Fruit fly (Drosophila melanogaster) whole organism, prepupa: ENCODE results near the gene blot.

Experiments
- Blimp-1 ChIP-seq: fragments of 200-800 bp; sonication (Bioruptor generic); optimal IDR thresholded peaks from 3 replicates; lab custom pipeline; 2017; ENCODE audit warnings: missing biosample characterization, missing genetic modification characterization, mild to moderate bottlenecking, moderate library complexity, missing genetic modification reagents
- CG10631 ChIP-seq: fragments of 200-800 bp; sonication (Bioruptor generic); optimal IDR thresholded peaks from 2 replicates; lab custom pipeline; 2016; ENCODE audit warnings: missing biosample characterization, missing genetic modification characterization
- CG10669 ChIP-seq: fragments of 200-800 bp; sonication (Bioruptor generic); optimal IDR thresholded peaks from 3 replicates; lab custom pipeline; 2018; ENCODE audit warnings: missing biosample characterization, mild to moderate bottlenecking, missing genetic modification characterization, moderate library complexity
- CG11902 ChIP-seq: fragments of 200-800 bp; sonication (Bioruptor generic); optimal IDR thresholded peaks from 3 replicates; lab custom pipeline; 2016; ENCODE audit warnings: missing biosample characterization, missing genetic modification characterization
- CG15336 ChIP-seq: fragments of 200-800 bp; sonication (Bioruptor generic); IDR thresholded peaks from 2 replicates; pipeline ENCODE4 v1.3.6; 2022; ENCODE audit warnings: missing biosample characterization, missing genetic modification characterization
- CG1621 ChIP-seq: fragments of 200-800 bp; sonication (Bioruptor generic); optimal IDR thresholded peaks from 3 replicates; lab custom pipeline; 2018; ENCODE audit warnings: missing biosample characterization, mild to moderate bottlenecking, missing genetic modification characterization
- CG16779 ChIP-seq: fragments of 200-800 bp; sonication (Bioruptor generic); optimal IDR thresholded peaks from 3 replicates; lab custom pipeline; 2017; ENCODE audit warnings: missing biosample characterization, mild to moderate bottlenecking, missing genetic modification characterization
- CG3032 ChIP-seq: fragments of 200-800 bp; optimal IDR thresholded peaks from 2 replicates; lab custom pipeline; 2019; ENCODE audit warnings: missing biosample characterization, mild to moderate bottlenecking, missing genetic modification characterization, moderate library complexity
- CG31627 ChIP-seq: fragments of 200-800 bp; sonication (Bioruptor generic); optimal IDR thresholded peaks from 3 replicates; lab custom pipeline; 2016; ENCODE audit warnings: missing biosample characterization, missing genetic modification characterization
- CG32006 ChIP-seq: fragments of 200-800 bp; sonication (Bioruptor generic); optimal IDR thresholded peaks from 3 replicates; lab custom pipeline; 2017; ENCODE audit warnings: missing biosample characterization, mild to moderate bottlenecking, missing genetic modification characterization
- CG34406 ChIP-seq: fragments of 200-800 bp; sonication (Bioruptor generic); optimal IDR thresholded peaks from 3 replicates; lab custom pipeline; 2016; ENCODE audit warnings: missing biosample characterization, missing genetic modification characterization
- CG3919 ChIP-seq: fragments of 200-800 bp; sonication (Bioruptor generic); optimal IDR thresholded peaks from 3 replicates; lab custom pipeline; 2016; ENCODE audit warnings: missing biosample characterization, missing genetic modification characterization
- CG6163 ChIP-seq: fragments of 200-800 bp; sonication (Bioruptor generic); IDR thresholded peaks from 3 replicates; pipeline ENCODE4 v1.3.6; 2022; ENCODE audit warnings: missing biosample characterization, missing genetic modification characterization
- CG6276 ChIP-seq: fragments of 200-800 bp; sonication (Bioruptor generic); optimal IDR thresholded peaks from 2 replicates; lab custom pipeline; 2017; ENCODE audit warnings: missing biosample characterization, mild to moderate bottlenecking, missing genetic modification characterization
- CG6792 ChIP-seq: fragments of 200-800 bp; sonication (Bioruptor generic); optimal IDR thresholded peaks from 3 replicates; lab custom pipeline; 2016; ENCODE audit warnings: missing biosample characterization, missing genetic modification characterization
- CG7368 ChIP-seq: fragments of 200-800 bp; sonication (Bioruptor generic); optimal IDR thresholded peaks from 3 replicates; lab custom pipeline; 2016; ENCODE audit warnings: missing biosample characterization, missing genetic modification characterization
- CG8119 ChIP-seq: fragments of 200-800 bp; sonication (Bioruptor generic); IDR thresholded peaks from 3 replicates; pipeline ENCODE4 v1.3.6; 2022; ENCODE audit warnings: missing biosample characterization, missing genetic modification characterization
- CG8319 ChIP-seq: fragments of 200-800 bp; sonication (Bioruptor generic); optimal IDR thresholded peaks from 3 replicates; lab custom pipeline; 2016; ENCODE audit warnings: missing biosample characterization, missing genetic modification characterization
- CG8632 ChIP-seq: fragments of 200-800 bp; sonication (Bioruptor generic); optimal IDR thresholded peaks from 3 replicates; lab custom pipeline; 2016; ENCODE audit warnings: missing biosample characterization, missing genetic modification characterization
- CG9139 ChIP-seq: fragments of 200-800 bp; sonication (Bioruptor generic); optimal IDR thresholded peaks from 3 replicates; lab custom pipeline; 2017; ENCODE audit warnings: missing biosample characterization, mild to moderate bottlenecking, missing genetic modification characterization
- Eip78C ChIP-seq: fragments of 200-800 bp; sonication (Bioruptor generic); peaks from one replicate; lab custom pipeline; 2016; ENCODE audit warnings: missing biosample characterization, missing genetic modification characterization
- Eip93F ChIP-seq: fragments of 200-800 bp; sonication (Bioruptor generic); optimal IDR thresholded peaks from 2 replicates; lab custom pipeline; 2016; ENCODE audit warnings: missing biosample characterization, mild to moderate bottlenecking, missing genetic modification characterization
- Ets21C ChIP-seq: fragments of 200-800 bp; sonication (Bioruptor generic); optimal IDR thresholded peaks from 3 replicates; lab custom pipeline; 2016; ENCODE audit warnings: missing biosample characterization, missing genetic modification characterization
- Ets96B ChIP-seq: fragments of 200-800 bp; optimal IDR thresholded peaks from 2 replicates; lab custom pipeline; 2019; ENCODE audit warnings: missing biosample characterization, mild to moderate bottlenecking, missing genetic modification characterization, moderate library complexity
- Gug ChIP-seq: fragments of 200-800 bp; sonication (Bioruptor generic); IDR thresholded peaks from 2 replicates; pipeline ENCODE4 v1.3.6; 2022; ENCODE audit warnings: missing biosample characterization, missing genetic modification characterization
- Hr38 ChIP-seq: sonication (Bioruptor generic); optimal IDR thresholded peaks from 2 replicates; lab custom pipeline; 2016; ENCODE audit warnings: missing biosample characterization, missing genetic modification characterization
- Hr39 ChIP-seq: fragments of 200-800 bp; sonication (Bioruptor generic); optimal IDR thresholded peaks from 2 replicates; lab custom pipeline; 2016; ENCODE audit warnings: missing biosample characterization, missing genetic modification characterization
- Hr4 ChIP-seq: fragments of 200-800 bp; sonication (Bioruptor generic); optimal IDR thresholded peaks from 3 replicates; lab custom pipeline; 2016; ENCODE audit warnings: missing biosample characterization, missing genetic modification characterization
- Lpt ChIP-seq: fragments of 200-800 bp; sonication (Bioruptor generic); optimal IDR thresholded peaks from 3 replicates; lab custom pipeline; 2016; ENCODE audit warnings: missing biosample characterization, missing genetic modification characterization
- Met ChIP-seq: fragments of 200-800 bp; sonication (Bioruptor generic); optimal IDR thresholded peaks from 3 replicates; lab custom pipeline; 2016; ENCODE audit warnings: missing biosample characterization, missing genetic modification characterization
- OdsH ChIP-seq: fragments of 200-800 bp; sonication (Bioruptor generic); optimal IDR thresholded peaks from 3 replicates; lab custom pipeline; 2016; ENCODE audit warnings: missing biosample characterization, missing genetic modification characterization
- Smox ChIP-seq: fragments of 200-800 bp; sonication (Bioruptor generic); optimal IDR thresholded peaks from 3 replicates; lab custom pipeline; 2016; ENCODE audit warnings: missing biosample characterization, missing genetic modification characterization
- Sox102F ChIP-seq: fragments of 200-800 bp; sonication (Bioruptor generic); optimal IDR thresholded peaks from 2 replicates; lab custom pipeline; 2016; ENCODE audit warnings: missing biosample characterization, mild to moderate bottlenecking, missing genetic modification characterization
- Sox14 ChIP-seq: fragments of 200-800 bp; sonication (Bioruptor generic); optimal IDR thresholded peaks from 3 replicates; lab custom pipeline; 2016; ENCODE audit warnings: missing biosample characterization, missing genetic modification characterization
- Sox15 ChIP-seq: fragments of 200-800 bp; sonication (Bioruptor generic); optimal IDR thresholded peaks from 3 replicates; lab custom pipeline; 2016; ENCODE audit warnings: missing biosample characterization, missing genetic modification characterization
- achi ChIP-seq: fragments of 200-800 bp; sonication (Bioruptor generic); optimal IDR thresholded peaks from 3 replicates; lab custom pipeline; 2016; ENCODE audit warnings: missing biosample characterization, missing genetic modification characterization
- acj6 ChIP-seq: fragments of 200-800 bp; sonication (Bioruptor generic); optimal IDR thresholded peaks from 3 replicates; lab custom pipeline; 2016; ENCODE audit warnings: missing biosample characterization, missing genetic modification characterization
- cyc ChIP-seq: fragments of 200-800 bp; sonication (Bioruptor generic); optimal IDR thresholded peaks from 3 replicates; lab custom pipeline; 2016; ENCODE audit warnings: missing biosample characterization, missing genetic modification characterization
- dac ChIP-seq: fragments of 200-800 bp; sonication (Bioruptor generic); optimal IDR thresholded peaks from 2 replicates; lab custom pipeline; 2017; ENCODE audit warnings: missing biosample characterization, mild to moderate bottlenecking, missing genetic modification characterization
- dsx ChIP-seq: fragments of 200-800 bp; optimal IDR thresholded peaks from 3 replicates; lab custom pipeline; 2019; ENCODE audit warnings: missing biosample characterization, mild to moderate bottlenecking, missing genetic modification characterization, moderate library complexity; ENCODE audit not compliant: poor library complexity, severe bottlenecking
- eg ChIP-seq: fragments of 200-800 bp; sonication (Bioruptor generic); IDR thresholded peaks from 3 replicates; pipeline ENCODE4 v1.3.6; 2022; ENCODE audit warnings: missing biosample characterization, missing genetic modification characterization
- fd59A ChIP-seq: fragments of 200-800 bp; sonication (Bioruptor generic); optimal IDR thresholded peaks from 2 replicates; lab custom pipeline; 2017; ENCODE audit warnings: missing biosample characterization, mild to moderate bottlenecking, missing genetic modification characterization, missing genetic modification reagents
- fd85E ChIP-seq: fragments of 200-800 bp; sonication (Bioruptor generic); optimal IDR thresholded peaks from 3 replicates; lab custom pipeline; 2016; ENCODE audit warnings: missing biosample characterization, missing genetic modification characterization
- fkh ChIP-seq: fragments of 200-800 bp; sonication (Bioruptor generic); optimal IDR thresholded peaks from 3 replicates; lab custom pipeline; 2017; ENCODE audit warnings: missing biosample characterization, mild to moderate bottlenecking, missing genetic modification characterization, moderate library complexity
- lz ChIP-seq: fragments of 200-800 bp; sonication (Bioruptor generic); optimal IDR thresholded peaks from 3 replicates; lab custom pipeline; 2016; ENCODE audit warnings: missing biosample characterization, missing genetic modification characterization
- net ChIP-seq: fragments of 200-800 bp; sonication (Bioruptor generic); optimal IDR thresholded peaks from 3 replicates; lab custom pipeline; 2016; ENCODE audit warnings: missing biosample characterization, missing genetic modification characterization
- pdm3 ChIP-seq: fragments of 200-800 bp; sonication (Bioruptor generic); optimal IDR thresholded peaks from 3 replicates; lab custom pipeline; 2016; ENCODE audit warnings: missing biosample characterization, missing genetic modification characterization
- salr ChIP-seq, 2 experiments: fragments of 200-800 bp; sonication (Bioruptor generic); optimal IDR thresholded peaks; 3 replicates each; lab custom pipeline; 2016 to 2018; ENCODE audit warnings: missing biosample characterization in 2 of 2, missing genetic modification characterization in 2 of 2, mild to moderate bottlenecking in 1 of 2
- ss ChIP-seq, 2 experiments: fragments of 200-800 bp; sonication (Bioruptor generic); optimal IDR thresholded peaks; 2 replicates in 1 of 2; 3 replicates in 1 of 2; lab custom pipeline; 2017 to 2018; ENCODE audit warnings: mild to moderate bottlenecking in 2 of 2, missing biosample characterization in 2 of 2, missing genetic modification characterization in 2 of 2, moderate library complexity in 1 of 2
- svp ChIP-seq: fragments of 200-800 bp; sonication (Bioruptor generic); peaks from one replicate; lab custom pipeline; 2016; ENCODE audit warnings: missing biosample characterization, missing genetic modification characterization
- topi ChIP-seq: fragments of 200-800 bp; sonication (Bioruptor generic); optimal IDR thresholded peaks from 3 replicates; lab custom pipeline; 2016; ENCODE audit warnings: missing biosample characterization, missing genetic modification characterization
- vri ChIP-seq: fragments of 200-800 bp; sonication (Bioruptor generic); optimal IDR thresholded peaks from 3 replicates; lab custom pipeline; 2016; ENCODE audit warnings: missing biosample characterization, mild to moderate bottlenecking, missing genetic modification characterization

blot gene

dm6 chr3L:17430957-17431585 is 9.8 kb upstream of the blot start:
- TF ChIP-seq CG15336, result peak; percentile 27; the same call in 1 of the 2 replicates
- TF ChIP-seq CG10631 (GFP tag; lab: Kevin White, UChicago), result peak; percentile 26
- peak; percentile 38 for TF ChIP-seq acj6 (GFP tag; lab: Kevin White, UChicago)
- TF ChIP-seq Eip93F (GFP tag; lab: Kevin White, UChicago), result peak; percentile 34
- no peak for TF ChIP-seq CG34406
- no peak for TF ChIP-seq fd59A (GFP tag; lab: Kevin White, UChicago)
- TF ChIP-seq svp (GFP tag; lab: Kevin White, UChicago), result no peak
- TF ChIP-seq CG8119, result peak; percentile 24; the same call in 1 of the 3 replicates
- TF ChIP-seq CG31627 (GFP tag; lab: Kevin White, UChicago), result peak; percentile 7
- TF ChIP-seq fd85E (GFP tag; lab: Kevin White, UChicago), result no peak
- no peak for TF ChIP-seq net (GFP tag; lab: Kevin White, UChicago)
- TF ChIP-seq vri (GFP tag; lab: Kevin White, UChicago), result peak; percentile 29
- TF ChIP-seq Blimp-1 (GFP tag; lab: Kevin White, UChicago), result no peak
- TF ChIP-seq Ets21C (GFP tag; lab: Kevin White, UChicago), result no peak
- TF ChIP-seq CG16779 (tag; lab: Kevin White, UChicago), result no peak
- no peak for TF ChIP-seq Gug
- TF ChIP-seq Sox14, result peak; percentile 37
- TF ChIP-seq dsx (GFP tag; lab: Kevin White, UChicago), result no peak
- no peak for TF ChIP-seq eg
- TF ChIP-seq CG6163 (GFP tag; lab: Robert Waterston, UW), result 0 out of 3 replicates have a peak, but pooled peaks have one; percentile 6
- TF ChIP-seq CG9139 (GFP tag; lab: Kevin White, UChicago), result no peak
- no peak for TF ChIP-seq CG7368
- no peak for TF ChIP-seq dac (GFP tag; lab: Kevin White, UChicago)
- TF ChIP-seq CG6792, result no peak
- TF ChIP-seq Ets96B (tag; lab: Kevin White, UChicago), result no peak
- no peak for TF ChIP-seq CG1621 (tag; lab: Kevin White, UChicago)
- no peak for TF ChIP-seq achi (GFP tag; lab: Kevin White, UChicago)
- peak; percentile 31 for TF ChIP-seq OdsH
- TF ChIP-seq pdm3 (GFP tag; lab: Kevin White, UChicago), result peak; percentile 14
- peak; percentile 1 for TF ChIP-seq Smox
- no peak for TF ChIP-seq cyc (GFP tag; lab: Kevin White, UChicago)
- no peak for TF ChIP-seq Sox102F (GFP tag; lab: Kevin White, UChicago)
- no peak for TF ChIP-seq CG6276 (GFP tag; lab: Kevin White, UChicago)
- no peak for TF ChIP-seq Lpt (GFP tag; lab: Kevin White, UChicago)
- no peak for TF ChIP-seq Hr38
- peak; percentile 39 for TF ChIP-seq Hr4 (GFP tag; lab: Kevin White, UChicago)
- peak; percentile 50 for TF ChIP-seq CG32006 (GFP tag; lab: Kevin White, UChicago)
- no peak for TF ChIP-seq ss (GFP tag; optimal IDR thresholded peaks at IDR 0.05; lab: Kevin White, UChicago)
- TF ChIP-seq CG3919 (GFP tag; lab: Kevin White, UChicago), result peak; percentile 19
- TF ChIP-seq salr (GFP tag; optimal IDR thresholded peaks at IDR 0.05; lab: Kevin White, UChicago), result no peak
- peak; percentile 37 for TF ChIP-seq fkh (GFP tag; lab: Kevin White, UChicago)
- no peak for TF ChIP-seq CG8632 (GFP tag; lab: Kevin White, UChicago)
- TF ChIP-seq CG11902 (GFP tag; lab: Kevin White, UChicago), result no peak
- peak; percentile 29 for TF ChIP-seq Met (GFP tag; lab: Kevin White, UChicago)
- TF ChIP-seq Sox15, result no peak
- TF ChIP-seq CG3032 (tag; lab: Kevin White, UChicago), result no peak
- peak; percentile 12 for TF ChIP-seq Hr39 (GFP tag; lab: Kevin White, UChicago)
- no peak for TF ChIP-seq CG10669 (GFP tag; lab: Kevin White, UChicago)
- peak; percentile 85 for TF ChIP-seq Eip78C (GFP tag; lab: Kevin White, UChicago)
- peak; percentile 11 for TF ChIP-seq lz (GFP tag; lab: Kevin White, UChicago)
- TF ChIP-seq topi (GFP tag; lab: Kevin White, UChicago), result peak; percentile 33
- TF ChIP-seq CG8319 (GFP tag; lab: Kevin White, UChicago), result no peak
